Worm (Caenorhabditis elegans) whole organism, late embryonic: Measurements from ENCODE around the gene str-94.
A peak's percentile ranks its signal among the peaks of the same experiment; 100 is the strongest.

ENCODE experiments used
- C08G9.2 ChIP-seq: sonication (generic microtip); optimal IDR thresholded peaks from 2 replicates; lab custom pipeline; 2016; ENCODE audit warnings: mild to moderate bottlenecking, missing genetic modification characterization, moderate library complexity, missing compliant biosample characterization
- C38D4.7 ChIP-seq: fragments of 200-800 bp; sonication (Bioruptor generic); optimal IDR thresholded peaks from 2 replicates; lab custom pipeline; 2018; ENCODE audit warnings: mild to moderate bottlenecking, missing genetic modification characterization, moderate library complexity, missing compliant biosample characterization
- K02D7.2 ChIP-seq: sonication (generic microtip); optimal IDR thresholded peaks from 2 replicates; lab custom pipeline; 2017; ENCODE audit warnings: mild to moderate bottlenecking, missing genetic modification characterization, missing compliant biosample characterization
- T23F11.4 ChIP-seq: fragments of 200-800 bp; sonication (Bioruptor generic); optimal IDR thresholded peaks from 2 replicates; lab custom pipeline; 2018; ENCODE audit warnings: mild to moderate bottlenecking, missing genetic modification characterization, missing compliant biosample characterization
- ahr-1 ChIP-seq: sonication (generic microtip); optimal IDR thresholded peaks from 2 replicates; lab custom pipeline; 2016; ENCODE audit warnings: missing genetic modification characterization, missing compliant biosample characterization
- ama-1 ChIP-seq: fragments of 150-350 bp; optimal IDR thresholded peaks from 2 replicates; lab custom pipeline; 2014
- ceh-18 ChIP-seq: sonication (generic microtip); optimal IDR thresholded peaks from 2 replicates; lab custom pipeline; 2016; ENCODE audit warnings: missing genetic modification characterization, missing compliant biosample characterization
- ceh-2 ChIP-seq: sonication (generic microtip); optimal IDR thresholded peaks from 2 replicates; lab custom pipeline; 2016; ENCODE audit warnings: missing genotype, missing genetic modification characterization, missing compliant biosample characterization
- ceh-22 ChIP-seq: sonication (generic microtip); optimal IDR thresholded peaks from 2 replicates; lab custom pipeline; 2017; ENCODE audit warnings: missing biosample characterization, missing genetic modification characterization
- ceh-24 ChIP-seq: sonication (generic microtip); optimal IDR thresholded peaks from 2 replicates; lab custom pipeline; 2016; ENCODE audit warnings: mild to moderate bottlenecking, missing genetic modification characterization, missing compliant biosample characterization
- ceh-30 ChIP-seq: fragments of 150-350 bp; optimal IDR thresholded peaks from 2 replicates; lab custom pipeline; 2014; ENCODE audit warnings: missing biosample characterization, missing genetic modification characterization
- ceh-31 ChIP-seq: sonication (generic microtip); optimal IDR thresholded peaks from 2 replicates; lab custom pipeline; 2016; ENCODE audit warnings: missing genetic modification characterization, missing compliant biosample characterization
- ceh-34 ChIP-seq: sonication (generic microtip); optimal IDR thresholded peaks from 2 replicates; lab custom pipeline; 2016; ENCODE audit warnings: mild to moderate bottlenecking, missing genetic modification characterization, missing compliant biosample characterization
- ceh-48 ChIP-seq: sonication (generic microtip); optimal IDR thresholded peaks from 2 replicates; lab custom pipeline; 2016; ENCODE audit warnings: missing genetic modification characterization, inconsistent platforms, missing compliant biosample characterization
- ceh-6 ChIP-seq: fragments of 200-800 bp; sonication (Bioruptor generic); optimal IDR thresholded peaks from 2 replicates; lab custom pipeline; 2018; ENCODE audit warnings: mild to moderate bottlenecking, missing genetic modification characterization, missing compliant biosample characterization
- che-1 ChIP-seq: sonication (generic microtip); optimal IDR thresholded peaks from 2 replicates; lab custom pipeline; 2016; ENCODE audit warnings: mild to moderate bottlenecking, missing genetic modification characterization, missing compliant biosample characterization
- elt-4 ChIP-seq: sonication (generic microtip); optimal IDR thresholded peaks from 2 replicates; lab custom pipeline; 2016; ENCODE audit warnings: missing genetic modification characterization, missing compliant biosample characterization
- ets-4 ChIP-seq: sonication (generic microtip); optimal IDR thresholded peaks from 2 replicates; lab custom pipeline; 2016; ENCODE audit warnings: missing genetic modification characterization, missing compliant biosample characterization
- eyg-1 ChIP-seq: sonication (generic microtip); optimal IDR thresholded peaks from 2 replicates; lab custom pipeline; 2016; ENCODE audit warnings: missing genotype, missing genetic modification characterization, missing compliant biosample characterization
- fax-1 ChIP-seq: sonication (generic microtip); optimal IDR thresholded peaks from 2 replicates; lab custom pipeline; 2016; ENCODE audit warnings: missing genotype, missing genetic modification characterization, missing compliant biosample characterization
- fkh-10 ChIP-seq: fragments of 150-350 bp; optimal IDR thresholded peaks from 2 replicates; lab custom pipeline; 2014; ENCODE audit warnings: missing biosample characterization, missing genetic modification reagents, missing genetic modification characterization
- fkh-6 ChIP-seq: sonication (generic microtip); optimal IDR thresholded peaks from 2 replicates; lab custom pipeline; 2016; ENCODE audit warnings: missing genetic modification characterization, missing compliant biosample characterization
- gmeb-2 ChIP-seq: sonication (generic microtip); optimal IDR thresholded peaks from 2 replicates; lab custom pipeline; 2016; ENCODE audit warnings: missing genetic modification characterization, inconsistent platforms, missing compliant biosample characterization
- hlh-13 ChIP-seq: fragments of 200-800 bp; sonication (Bioruptor generic); optimal IDR thresholded peaks from 2 replicates; lab custom pipeline; 2018; ENCODE audit warnings: mild to moderate bottlenecking, missing genetic modification characterization, missing compliant biosample characterization
- hlh-15 ChIP-seq: sonication (generic microtip); optimal IDR thresholded peaks from 2 replicates; lab custom pipeline; 2016; ENCODE audit warnings: missing genetic modification characterization, missing compliant biosample characterization
- hlh-6 ChIP-seq: sonication (generic microtip); optimal IDR thresholded peaks from 2 replicates; lab custom pipeline; 2016; ENCODE audit warnings: missing genotype, missing genetic modification characterization, missing compliant biosample characterization
- hlh-8 ChIP-seq: sonication (generic microtip); optimal IDR thresholded peaks from 2 replicates; lab custom pipeline; 2016; ENCODE audit warnings: missing genotype, missing genetic modification characterization, missing compliant biosample characterization
- lim-6 ChIP-seq: sonication (generic microtip); optimal IDR thresholded peaks from 2 replicates; lab custom pipeline; 2016; ENCODE audit warnings: missing genetic modification characterization, missing compliant biosample characterization
- nfya-1 ChIP-seq: sonication (generic microtip); optimal IDR thresholded peaks from 2 replicates; lab custom pipeline; 2017; ENCODE audit warnings: missing genetic modification characterization, mild to moderate bottlenecking, missing compliant biosample characterization, antibody characterized with exemption, moderate library complexity
- nhr-232 ChIP-seq: sonication (generic microtip); optimal IDR thresholded peaks from 2 replicates; lab custom pipeline; 2016; ENCODE audit warnings: missing genetic modification characterization, missing compliant biosample characterization
- npax-4 ChIP-seq: sonication (generic microtip); optimal IDR thresholded peaks from 2 replicates; lab custom pipeline; 2016; ENCODE audit warnings: missing genetic modification characterization, missing compliant biosample characterization
- odd-2 ChIP-seq: sonication (generic microtip); optimal IDR thresholded peaks from 2 replicates; lab custom pipeline; 2017; ENCODE audit warnings: antibody characterized with exemption, mild to moderate bottlenecking, missing genetic modification characterization, missing compliant biosample characterization
- pat-9 ChIP-seq: fragments of 200-800 bp; sonication (Bioruptor generic); optimal IDR thresholded peaks from 2 replicates; lab custom pipeline; 2018; ENCODE audit warnings: mild to moderate bottlenecking, missing genetic modification characterization, moderate library complexity, missing compliant biosample characterization
- pha-4 ChIP-seq: fragments of 150-350 bp; optimal IDR thresholded peaks from 2 replicates; lab custom pipeline; 2018; ENCODE audit warnings: missing biosample characterization, missing genetic modification reagents, missing genetic modification characterization
- pqm-1 ChIP-seq: sonication (generic microtip); optimal IDR thresholded peaks from 2 replicates; lab custom pipeline; 2016; ENCODE audit warnings: missing genetic modification characterization, missing compliant biosample characterization
- ref-2 ChIP-seq: sonication (generic microtip); optimal IDR thresholded peaks from 2 replicates; lab custom pipeline; 2016; ENCODE audit warnings: missing genetic modification characterization, missing compliant biosample characterization
- sdc-2 ChIP-seq: sonication (generic microtip); optimal IDR thresholded peaks from 2 replicates; lab custom pipeline; 2016; ENCODE audit warnings: missing genotype, missing genetic modification characterization, missing compliant biosample characterization
- sox-4 ChIP-seq: sonication (generic microtip); optimal IDR thresholded peaks from 2 replicates; lab custom pipeline; 2017; ENCODE audit warnings: mild to moderate bottlenecking, missing genetic modification characterization, inconsistent platforms, missing compliant biosample characterization
- ttx-3 ChIP-seq: sonication (generic microtip); optimal IDR thresholded peaks from 2 replicates; lab custom pipeline; 2016; ENCODE audit warnings: missing genetic modification reagents, missing genetic modification characterization, missing compliant biosample characterization
- unc-3 ChIP-seq, 2 experiments: fragments of 200-800 bp in 1 of 2; sonication (Bioruptor generic) in 1 of 2; sonication (generic microtip) in 1 of 2; conservative IDR thresholded peaks in 1 of 2; optimal IDR thresholded peaks in 1 of 2; 2 replicates each; pipeline versions ENCODE4 v1.3.6 to Lab custom; 2016 to 2022; ENCODE audit warnings: missing compliant biosample characterization in 2 of 2, missing genetic modification characterization in 2 of 2, missing genetic modification reagents in 1 of 2
- unc-42 ChIP-seq: sonication (generic microtip); optimal IDR thresholded peaks from 2 replicates; lab custom pipeline; 2016; ENCODE audit warnings: missing genotype, missing genetic modification characterization, missing compliant biosample characterization
- unc-55 ChIP-seq: sonication (generic microtip); optimal IDR thresholded peaks from 2 replicates; lab custom pipeline; 2017; ENCODE audit warnings: missing biosample characterization, missing genetic modification reagents, missing genetic modification characterization
- unc-86 ChIP-seq: sonication (generic microtip); optimal IDR thresholded peaks from 2 replicates; lab custom pipeline; 2016; ENCODE audit warnings: missing genetic modification characterization, missing compliant biosample characterization
- zip-5 ChIP-seq: sonication (generic microtip); optimal IDR thresholded peaks from 2 replicates; lab custom pipeline; 2016; ENCODE audit warnings: missing genetic modification characterization, missing compliant biosample characterization
- ztf-16 ChIP-seq: sonication (generic microtip); optimal IDR thresholded peaks from 2 replicates; lab custom pipeline; 2017; ENCODE audit warnings: missing genetic modification characterization, missing compliant biosample characterization

str-94 gene

ce11 chrV:9293359-9293758, 44.3 kb upstream of the str-94 start (continued):
- TF ChIP-seq unc-86 (tag; lab: Kevin White, UChicago) = no peak
- peak; percentile 8 for TF ChIP-seq fkh-6 (tag; lab: Kevin White, UChicago)
- no peak for TF ChIP-seq ceh-30 (tag; lab: Kevin White, UChicago)
- TF ChIP-seq gmeb-2 (tag; lab: Kevin White, UChicago) = no peak
- TF ChIP-seq ceh-48 (tag; lab: Kevin White, UChicago) = no peak
- no peak for TF ChIP-seq ceh-6 (GFP tag; lab: Kevin White, UChicago)
- peak; percentile 30 for TF ChIP-seq unc-42 (tag; lab: Kevin White, UChicago)
- no peak for TF ChIP-seq pat-9 (tag; lab: Kevin White, UChicago)
- TF ChIP-seq fkh-10 = no peak
- TF ChIP-seq hlh-15 (tag; lab: Kevin White, UChicago) = no peak
- TF ChIP-seq pha-4 (tag; lab: Kevin White, UChicago) = no peak
- no peak for TF ChIP-seq T23F11.4 (GFP tag; lab: Kevin White, UChicago)
- no peak for TF ChIP-seq hlh-13 (GFP tag; lab: Kevin White, UChicago)
- no peak for TF ChIP-seq zip-5
- no peak for TF ChIP-seq hlh-6 (tag; lab: Kevin White, UChicago)
- no peak for TF ChIP-seq ceh-18
- no peak for TF ChIP-seq ref-2 (tag; lab: Kevin White, UChicago)
- TF ChIP-seq sox-4 = peak; percentile 9
- TF ChIP-seq che-1 (tag; lab: Kevin White, UChicago) = no peak
- TF ChIP-seq unc-55 (GFP tag; lab: Kevin White, UChicago) = no peak
- peak; percentile 10 for TF ChIP-seq nhr-232 (tag; lab: Kevin White, UChicago)
- peak; percentile 23 for TF ChIP-seq ceh-34
- TF ChIP-seq eyg-1 (tag; lab: Kevin White, UChicago) = no peak
- TF ChIP-seq ets-4 (tag; lab: Kevin White, UChicago) = no peak
- no peak for TF ChIP-seq nfya-1 (tag; lab: Kevin White, UChicago)
- peak; percentile 25 for TF ChIP-seq C08G9.2 (tag; lab: Kevin White, UChicago)
- peak; percentile 38 for TF ChIP-seq sdc-2
- no peak for TF ChIP-seq fax-1 (tag; lab: Kevin White, UChicago)
- no peak for TF ChIP-seq pqm-1 (tag; lab: Kevin White, UChicago)
- TF ChIP-seq npax-4 (tag; lab: Kevin White, UChicago) = no peak
- no peak for TF ChIP-seq ztf-16 (tag; lab: Kevin White, UChicago)
- TF ChIP-seq ceh-2 (tag; lab: Kevin White, UChicago) = peak; percentile 14
- no peak for TF ChIP-seq ceh-24 (tag; lab: Kevin White, UChicago)
- no peak for TF ChIP-seq ttx-3 (tag; lab: Kevin White, UChicago)
- no peak for TF ChIP-seq odd-2 (tag; lab: Kevin White, UChicago)
- TF ChIP-seq unc-3 (GFP tag; conservative IDR thresholded peaks at IDR 0.05; lab: Robert Waterston, UW) = no peak
- TF ChIP-seq unc-3 (tag; optimal IDR thresholded peaks at IDR 0.05; lab: Kevin White, UChicago) = no peak
- no peak for TF ChIP-seq K02D7.2
- TF ChIP-seq elt-4 = no peak
- peak; percentile 16 for TF ChIP-seq lim-6 (tag; lab: Kevin White, UChicago)
- no peak for TF ChIP-seq ahr-1
- TF ChIP-seq C38D4.7 (GFP tag; lab: Kevin White, UChicago) = no peak
- TF ChIP-seq ceh-22 (tag; lab: Kevin White, UChicago) = no peak
- no peak for TF ChIP-seq ama-1 (lab: Kevin White, UChicago)

ce11 chrV:9291919-9292318, 42.8 kb upstream of the str-94 start, which contains the start of gene ZK682.7:
ZK682.7 (minus strand) TSS chrV:9292165.
- TF ChIP-seq eyg-1 (tag; lab: Kevin White, UChicago) (no peak), hlh-8 (tag; lab: Kevin White, UChicago) (no peak), unc-55 (GFP tag; lab: Kevin White, UChicago) (no peak), ceh-31 (tag; lab: Kevin White, UChicago) (no peak), pha-4 (tag; lab: Kevin White, UChicago) (no peak), ceh-24 (tag; lab: Kevin White, UChicago) (no peak)
- TF ChIP-seq, all 69 proteins: peak for 0
